Fruit fly (Drosophila melanogaster) whole organism, prepupa: ENCODE data around the gene AdoR.

Experiments used
- Blimp-1 ChIP-seq: fragments of 200-800 bp; sonication (Bioruptor generic); optimal IDR thresholded peaks from 3 replicates; lab custom pipeline; 2017; ENCODE audit warnings: missing biosample characterization, missing genetic modification characterization, mild to moderate bottlenecking, moderate library complexity, missing genetic modification reagents
- CG10669 ChIP-seq: fragments of 200-800 bp; sonication (Bioruptor generic); optimal IDR thresholded peaks from 3 replicates; lab custom pipeline; 2018; ENCODE audit warnings: missing biosample characterization, mild to moderate bottlenecking, missing genetic modification characterization, moderate library complexity
- CG11762 ChIP-seq: fragments of 200-800 bp; sonication (Bioruptor generic); optimal IDR thresholded peaks from 3 replicates; lab custom pipeline; 2016; ENCODE audit warnings: missing biosample characterization, missing genetic modification characterization; ENCODE audit not compliant: insufficient read depth
- CG11902 ChIP-seq: fragments of 200-800 bp; sonication (Bioruptor generic); optimal IDR thresholded peaks from 3 replicates; lab custom pipeline; 2016; ENCODE audit warnings: missing biosample characterization, missing genetic modification characterization
- CG1621 ChIP-seq: fragments of 200-800 bp; sonication (Bioruptor generic); optimal IDR thresholded peaks from 3 replicates; lab custom pipeline; 2018; ENCODE audit warnings: missing biosample characterization, mild to moderate bottlenecking, missing genetic modification characterization
- CG31627 ChIP-seq: fragments of 200-800 bp; sonication (Bioruptor generic); optimal IDR thresholded peaks from 3 replicates; lab custom pipeline; 2016; ENCODE audit warnings: missing biosample characterization, missing genetic modification characterization
- CG32006 ChIP-seq: fragments of 200-800 bp; sonication (Bioruptor generic); optimal IDR thresholded peaks from 3 replicates; lab custom pipeline; 2017; ENCODE audit warnings: missing biosample characterization, mild to moderate bottlenecking, missing genetic modification characterization
- CG3919 ChIP-seq: fragments of 200-800 bp; sonication (Bioruptor generic); optimal IDR thresholded peaks from 3 replicates; lab custom pipeline; 2016; ENCODE audit warnings: missing biosample characterization, missing genetic modification characterization
- CG6163 ChIP-seq: fragments of 200-800 bp; sonication (Bioruptor generic); IDR thresholded peaks from 3 replicates; pipeline ENCODE4 v1.3.6; 2022; ENCODE audit warnings: missing biosample characterization, missing genetic modification characterization
- CG6276 ChIP-seq: fragments of 200-800 bp; sonication (Bioruptor generic); optimal IDR thresholded peaks from 2 replicates; lab custom pipeline; 2017; ENCODE audit warnings: missing biosample characterization, mild to moderate bottlenecking, missing genetic modification characterization
- CG6792 ChIP-seq: fragments of 200-800 bp; sonication (Bioruptor generic); optimal IDR thresholded peaks from 3 replicates; lab custom pipeline; 2016; ENCODE audit warnings: missing biosample characterization, missing genetic modification characterization
- CG6854 ChIP-seq: fragments of 200-800 bp; sonication (Bioruptor generic); optimal IDR thresholded peaks from 2 replicates; lab custom pipeline; 2017; ENCODE audit warnings: missing biosample characterization, mild to moderate bottlenecking, missing genetic modification characterization
- CG7368 ChIP-seq: fragments of 200-800 bp; sonication (Bioruptor generic); optimal IDR thresholded peaks from 3 replicates; lab custom pipeline; 2016; ENCODE audit warnings: missing biosample characterization, missing genetic modification characterization
- CG8119 ChIP-seq: fragments of 200-800 bp; sonication (Bioruptor generic); IDR thresholded peaks from 3 replicates; pipeline ENCODE4 v1.3.6; 2022; ENCODE audit warnings: missing biosample characterization, missing genetic modification characterization
- CG8319 ChIP-seq: fragments of 200-800 bp; sonication (Bioruptor generic); optimal IDR thresholded peaks from 3 replicates; lab custom pipeline; 2016; ENCODE audit warnings: missing biosample characterization, missing genetic modification characterization
- CG9139 ChIP-seq: fragments of 200-800 bp; sonication (Bioruptor generic); optimal IDR thresholded peaks from 3 replicates; lab custom pipeline; 2017; ENCODE audit warnings: missing biosample characterization, mild to moderate bottlenecking, missing genetic modification characterization
- Eip75B ChIP-seq: fragments of 200-800 bp; sonication (Bioruptor generic); optimal IDR thresholded peaks from 3 replicates; lab custom pipeline; 2016; ENCODE audit warnings: missing biosample characterization, missing genetic modification characterization
- Eip78C ChIP-seq: fragments of 200-800 bp; sonication (Bioruptor generic); peaks from one replicate; lab custom pipeline; 2016; ENCODE audit warnings: missing biosample characterization, missing genetic modification characterization
- Eip93F ChIP-seq: fragments of 200-800 bp; sonication (Bioruptor generic); optimal IDR thresholded peaks from 2 replicates; lab custom pipeline; 2016; ENCODE audit warnings: missing biosample characterization, mild to moderate bottlenecking, missing genetic modification characterization
- Ets96B ChIP-seq: fragments of 200-800 bp; optimal IDR thresholded peaks from 2 replicates; lab custom pipeline; 2019; ENCODE audit warnings: missing biosample characterization, mild to moderate bottlenecking, missing genetic modification characterization, moderate library complexity
- Gug ChIP-seq: fragments of 200-800 bp; sonication (Bioruptor generic); IDR thresholded peaks from 2 replicates; pipeline ENCODE4 v1.3.6; 2022; ENCODE audit warnings: missing biosample characterization, missing genetic modification characterization
- Hr38 ChIP-seq: sonication (Bioruptor generic); optimal IDR thresholded peaks from 2 replicates; lab custom pipeline; 2016; ENCODE audit warnings: missing biosample characterization, missing genetic modification characterization
- Hr39 ChIP-seq: fragments of 200-800 bp; sonication (Bioruptor generic); optimal IDR thresholded peaks from 2 replicates; lab custom pipeline; 2016; ENCODE audit warnings: missing biosample characterization, missing genetic modification characterization
- Hr4 ChIP-seq: fragments of 200-800 bp; sonication (Bioruptor generic); optimal IDR thresholded peaks from 3 replicates; lab custom pipeline; 2016; ENCODE audit warnings: missing biosample characterization, missing genetic modification characterization
- Lpt ChIP-seq: fragments of 200-800 bp; sonication (Bioruptor generic); optimal IDR thresholded peaks from 3 replicates; lab custom pipeline; 2016; ENCODE audit warnings: missing biosample characterization, missing genetic modification characterization
- Met ChIP-seq: fragments of 200-800 bp; sonication (Bioruptor generic); optimal IDR thresholded peaks from 3 replicates; lab custom pipeline; 2016; ENCODE audit warnings: missing biosample characterization, missing genetic modification characterization
- OdsH ChIP-seq: fragments of 200-800 bp; sonication (Bioruptor generic); optimal IDR thresholded peaks from 3 replicates; lab custom pipeline; 2016; ENCODE audit warnings: missing biosample characterization, missing genetic modification characterization
- Smox ChIP-seq: fragments of 200-800 bp; sonication (Bioruptor generic); optimal IDR thresholded peaks from 3 replicates; lab custom pipeline; 2016; ENCODE audit warnings: missing biosample characterization, missing genetic modification characterization
- Sox102F ChIP-seq: fragments of 200-800 bp; sonication (Bioruptor generic); optimal IDR thresholded peaks from 2 replicates; lab custom pipeline; 2016; ENCODE audit warnings: missing biosample characterization, mild to moderate bottlenecking, missing genetic modification characterization
- Sox15 ChIP-seq: fragments of 200-800 bp; sonication (Bioruptor generic); optimal IDR thresholded peaks from 3 replicates; lab custom pipeline; 2016; ENCODE audit warnings: missing biosample characterization, missing genetic modification characterization
- achi ChIP-seq: fragments of 200-800 bp; sonication (Bioruptor generic); optimal IDR thresholded peaks from 3 replicates; lab custom pipeline; 2016; ENCODE audit warnings: missing biosample characterization, missing genetic modification characterization
- cyc ChIP-seq: fragments of 200-800 bp; sonication (Bioruptor generic); optimal IDR thresholded peaks from 3 replicates; lab custom pipeline; 2016; ENCODE audit warnings: missing biosample characterization, missing genetic modification characterization
- dac ChIP-seq: fragments of 200-800 bp; sonication (Bioruptor generic); optimal IDR thresholded peaks from 2 replicates; lab custom pipeline; 2017; ENCODE audit warnings: missing biosample characterization, mild to moderate bottlenecking, missing genetic modification characterization
- dsx ChIP-seq: fragments of 200-800 bp; optimal IDR thresholded peaks from 3 replicates; lab custom pipeline; 2019; ENCODE audit warnings: missing biosample characterization, mild to moderate bottlenecking, missing genetic modification characterization, moderate library complexity; ENCODE audit not compliant: poor library complexity, severe bottlenecking
- eg ChIP-seq: fragments of 200-800 bp; sonication (Bioruptor generic); IDR thresholded peaks from 3 replicates; pipeline ENCODE4 v1.3.6; 2022; ENCODE audit warnings: missing biosample characterization, missing genetic modification characterization
- esn ChIP-seq: fragments of 200-800 bp; sonication (Bioruptor generic); optimal IDR thresholded peaks from 2 replicates; lab custom pipeline; 2016; ENCODE audit warnings: missing biosample characterization, mild to moderate bottlenecking, missing genetic modification characterization, moderate library complexity
- fd59A ChIP-seq: fragments of 200-800 bp; sonication (Bioruptor generic); optimal IDR thresholded peaks from 2 replicates; lab custom pipeline; 2017; ENCODE audit warnings: missing biosample characterization, mild to moderate bottlenecking, missing genetic modification characterization, missing genetic modification reagents
- fd85E ChIP-seq: fragments of 200-800 bp; sonication (Bioruptor generic); optimal IDR thresholded peaks from 3 replicates; lab custom pipeline; 2016; ENCODE audit warnings: missing biosample characterization, missing genetic modification characterization
- fkh ChIP-seq: fragments of 200-800 bp; sonication (Bioruptor generic); optimal IDR thresholded peaks from 3 replicates; lab custom pipeline; 2017; ENCODE audit warnings: missing biosample characterization, mild to moderate bottlenecking, missing genetic modification characterization, moderate library complexity
- lz ChIP-seq: fragments of 200-800 bp; sonication (Bioruptor generic); optimal IDR thresholded peaks from 3 replicates; lab custom pipeline; 2016; ENCODE audit warnings: missing biosample characterization, missing genetic modification characterization
- net ChIP-seq: fragments of 200-800 bp; sonication (Bioruptor generic); optimal IDR thresholded peaks from 3 replicates; lab custom pipeline; 2016; ENCODE audit warnings: missing biosample characterization, missing genetic modification characterization
- pdm3 ChIP-seq: fragments of 200-800 bp; sonication (Bioruptor generic); optimal IDR thresholded peaks from 3 replicates; lab custom pipeline; 2016; ENCODE audit warnings: missing biosample characterization, missing genetic modification characterization
- salr ChIP-seq, 2 experiments: fragments of 200-800 bp; sonication (Bioruptor generic); optimal IDR thresholded peaks; 3 replicates each; lab custom pipeline; 2016 to 2018; ENCODE audit warnings: missing biosample characterization in 2 of 2, missing genetic modification characterization in 2 of 2, mild to moderate bottlenecking in 1 of 2
- spab ChIP-seq: fragments of 200-800 bp; sonication (Bioruptor generic); optimal IDR thresholded peaks from 2 replicates; lab custom pipeline; 2017; ENCODE audit warnings: missing biosample characterization, mild to moderate bottlenecking, missing genetic modification characterization, missing genetic modification reagents
- svp ChIP-seq: fragments of 200-800 bp; sonication (Bioruptor generic); peaks from one replicate; lab custom pipeline; 2016; ENCODE audit warnings: missing biosample characterization, missing genetic modification characterization
- topi ChIP-seq: fragments of 200-800 bp; sonication (Bioruptor generic); optimal IDR thresholded peaks from 3 replicates; lab custom pipeline; 2016; ENCODE audit warnings: missing biosample characterization, missing genetic modification characterization
- vri ChIP-seq: fragments of 200-800 bp; sonication (Bioruptor generic); optimal IDR thresholded peaks from 3 replicates; lab custom pipeline; 2016; ENCODE audit warnings: missing biosample characterization, mild to moderate bottlenecking, missing genetic modification characterization

AdoR gene

dm6 chr3R:30095855-30096254, 53.6 kb downstream of the AdoR start (continued):
- TF ChIP-seq Sox15 (GFP tag; lab: Kevin White, UChicago) (peak; percentile 1), Lpt (peak; percentile 84), Eip75B (GFP tag; lab: Kevin White, UChicago) (peak; percentile 75), Met (GFP tag; lab: Kevin White, UChicago) (peak; percentile 53), OdsH (GFP tag; lab: Kevin White, UChicago) (peak; percentile 81), Blimp-1 (peak; percentile 17), net (GFP tag; lab: Kevin White, UChicago) (peak; percentile 86), Ets96B (tag; lab: Kevin White, UChicago) (peak; percentile 79)
- TF ChIP-seq, all 60 proteins: peak for 54

dm6 chr3R:30095381-30095780, 54.0 kb downstream of the AdoR start:
- TF ChIP-seq CG9139 (GFP tag; lab: Kevin White, UChicago) (no peak), svp (GFP tag; lab: Kevin White, UChicago) (peak; percentile 51), vri (GFP tag; lab: Kevin White, UChicago) (peak; percentile 15), CG6854 (GFP tag; lab: Kevin White, UChicago) (peak; percentile 80), achi (GFP tag; lab: Kevin White, UChicago) (no peak), spab (GFP tag; lab: Kevin White, UChicago) (no peak), CG6163 (GFP tag; lab: Robert Waterston, UW) (peak; percentile 34; the same call in 1 of the 3 replicates), eg (GFP tag; lab: Robert Waterston, UW) (peak; percentile 12; the same call in 1 of the 3 replicates), Gug (GFP tag; lab: Robert Waterston, UW) (no peak), Eip78C (GFP tag; lab: Kevin White, UChicago) (peak; percentile 14), Sox102F (GFP tag; lab: Kevin White, UChicago) (no peak)

dm6 chr3R:30092700-30093044, 56.7 kb downstream of the AdoR start:
- TF ChIP-seq CG8119 (GFP tag; lab: Robert Waterston, UW) (peak; percentile 79), CG10669 (no peak), CG6276 (GFP tag; lab: Kevin White, UChicago) (peak; percentile 54), Ets96B (tag; lab: Kevin White, UChicago) (no peak), Hr38 (GFP tag; lab: Kevin White, UChicago) (no peak), CG31627 (GFP tag; lab: Kevin White, UChicago) (peak; percentile 51), salr (GFP tag; optimal IDR thresholded peaks at IDR 0.05; lab: Kevin White, UChicago) (peak in 1 of 2 experiments; percentile 62), Eip78C (GFP tag; lab: Kevin White, UChicago) (peak; percentile 86), achi (GFP tag; lab: Kevin White, UChicago) (peak; percentile 57), Eip75B (GFP tag; lab: Kevin White, UChicago) (peak; percentile 28), esn (peak; percentile 38), Smox (GFP tag; lab: Kevin White, UChicago) (peak; percentile 20), OdsH (GFP tag; lab: Kevin White, UChicago) (peak; percentile 71), Hr39 (GFP tag; lab: Kevin White, UChicago) (peak; percentile 61), pdm3 (GFP tag; lab: Kevin White, UChicago) (peak; percentile 59), CG6854 (GFP tag; lab: Kevin White, UChicago) (no peak), cyc (GFP tag; lab: Kevin White, UChicago) (peak; percentile 41), CG6163 (GFP tag; lab: Robert Waterston, UW) (peak; percentile 82), lz (GFP tag; lab: Kevin White, UChicago) (peak; percentile 29), Hr4 (GFP tag; lab: Kevin White, UChicago) (peak; percentile 88), fkh (GFP tag; lab: Kevin White, UChicago) (no peak), dsx (no peak), vri (GFP tag; lab: Kevin White, UChicago) (peak; percentile 9), CG3919 (GFP tag; lab: Kevin White, UChicago) (peak; percentile 57), CG7368 (peak; percentile 4), CG11902 (peak; percentile 30), Sox102F (GFP tag; lab: Kevin White, UChicago) (peak; percentile 38), Eip93F (GFP tag; lab: Kevin White, UChicago) (no peak), CG1621 (no peak), eg (GFP tag; lab: Robert Waterston, UW) (peak; percentile 85), dac (GFP tag; lab: Kevin White, UChicago) (peak; percentile 74), CG11762 (GFP tag; lab: Kevin White, UChicago) (no peak), CG32006 (peak; percentile 85), Met (GFP tag; lab: Kevin White, UChicago) (peak; percentile 46), fd85E (GFP tag; lab: Kevin White, UChicago) (no peak), topi (GFP tag; lab: Kevin White, UChicago) (peak; percentile 49), fd59A (GFP tag; lab: Kevin White, UChicago) (no peak), CG6792 (peak; percentile 23), CG8319 (GFP tag; lab: Kevin White, UChicago) (no peak)
